Fruit fly (Drosophila melanogaster) whole organism, embryonic: ENCODE measurements around the gene CG17105.

Experiments used
- CG1024 ChIP-seq: fragments of 200-800 bp; sonication (Bioruptor generic); IDR thresholded peaks from 2 replicates; pipeline ENCODE4 v1.3.6; 2022; ENCODE audit warnings: missing biosample characterization, missing genetic modification characterization
- CG10431 ChIP-seq: fragments of 200-800 bp; sonication (Bioruptor generic); optimal IDR thresholded peaks from 3 replicates; lab custom pipeline; 2018; ENCODE audit warnings: missing biosample characterization, mild to moderate bottlenecking, missing genetic modification characterization
- CG11085 ChIP-seq: fragments of 200-800 bp; sonication (Bioruptor generic); IDR thresholded peaks from 2 replicates; pipeline ENCODE4 v1.3.6; 2022; ENCODE audit warnings: missing biosample characterization, missing genetic modification characterization
- CG11560 ChIP-seq: fragments of 200-800 bp; sonication (Bioruptor generic); IDR thresholded peaks from 3 replicates; pipeline ENCODE4 v1.3.6; 2022; ENCODE audit warnings: missing biosample characterization, missing genetic modification characterization
- CG12155 ChIP-seq: fragments of 200-800 bp; sonication (Bioruptor generic); optimal IDR thresholded peaks from 3 replicates; lab custom pipeline; 2016; ENCODE audit warnings: missing biosample characterization, missing genetic modification characterization
- CG12299 ChIP-seq: fragments of 200-800 bp; sonication (Bioruptor generic); optimal IDR thresholded peaks from 2 replicates; lab custom pipeline; 2018; ENCODE audit warnings: missing biosample characterization, mild to moderate bottlenecking, missing genetic modification characterization
- CG12942 ChIP-seq: fragments of 200-800 bp; sonication (Bioruptor generic); optimal IDR thresholded peaks from 3 replicates; lab custom pipeline; 2016; ENCODE audit warnings: missing biosample characterization, missing genetic modification characterization
- CG13624 ChIP-seq: fragments of 200-800 bp; sonication (Bioruptor generic); optimal IDR thresholded peaks from 2 replicates; lab custom pipeline; 2016; ENCODE audit warnings: missing biosample characterization, missing genetic modification characterization
- CG14050 ChIP-seq: fragments of 200-800 bp; sonication (Bioruptor generic); IDR thresholded peaks from 3 replicates; pipeline ENCODE4 v1.3.6; 2022; ENCODE audit warnings: missing biosample characterization, missing genetic modification characterization
- CG14441 ChIP-seq: fragments of 200-800 bp; sonication (Bioruptor generic); IDR thresholded peaks from 2 replicates; pipeline ENCODE4 v1.3.6; 2022; ENCODE audit warnings: missing biosample characterization, missing genetic modification characterization
- CG17385 ChIP-seq: fragments of 200-800 bp; sonication (Bioruptor generic); optimal IDR thresholded peaks from 3 replicates; lab custom pipeline; 2018; ENCODE audit warnings: missing biosample characterization, mild to moderate bottlenecking, missing genetic modification characterization
- CG1832 ChIP-seq: fragments of 200-800 bp; sonication (Bioruptor generic); optimal IDR thresholded peaks from 2 replicates; lab custom pipeline; 2017; ENCODE audit warnings: missing biosample characterization, mild to moderate bottlenecking, missing genetic modification characterization, inconsistent platforms
- CG18476 ChIP-seq: fragments of 200-800 bp; sonication (Bioruptor generic); optimal IDR thresholded peaks from 2 replicates; lab custom pipeline; 2016; ENCODE audit warnings: missing biosample characterization, mild to moderate bottlenecking, missing genetic modification characterization
- CG2712 ChIP-seq: fragments of 200-800 bp; optimal IDR thresholded peaks from 3 replicates; lab custom pipeline; 2019; ENCODE audit warnings: missing biosample characterization, mild to moderate bottlenecking, missing genetic modification characterization, moderate library complexity
- CG42726 ChIP-seq: fragments of 200-800 bp; sonication (Bioruptor generic); IDR thresholded peaks from 2 replicates; pipeline ENCODE4 v1.3.6; 2022; ENCODE audit warnings: missing biosample characterization, missing genetic modification characterization; ENCODE audit not compliant: partially characterized antibody
- CG6791 ChIP-seq: fragments of 200-800 bp; sonication (Bioruptor generic); IDR thresholded peaks from 3 replicates; pipeline ENCODE4 v1.3.6; 2022; ENCODE audit warnings: missing biosample characterization, missing genetic modification characterization; ENCODE audit not compliant: partially characterized antibody
- CG7357 ChIP-seq: fragments of 200-800 bp; sonication (Bioruptor generic); IDR thresholded peaks from 3 replicates; pipeline ENCODE4 v1.3.6; 2022; ENCODE audit warnings: missing biosample characterization, missing genetic modification characterization
- CG7556 ChIP-seq: fragments of 200-800 bp; sonication (Bioruptor generic); optimal IDR thresholded peaks from 2 replicates; lab custom pipeline; 2017; ENCODE audit warnings: missing biosample characterization, mild to moderate bottlenecking, missing genetic modification characterization
- CG9876 ChIP-seq: fragments of 200-800 bp; sonication (Bioruptor generic); optimal IDR thresholded peaks from 2 replicates; lab custom pipeline; 2016; ENCODE audit warnings: missing biosample characterization, missing genetic modification characterization
- Dbx ChIP-seq: fragments of 200-800 bp; sonication (Bioruptor generic); IDR thresholded peaks from 3 replicates; pipeline ENCODE4 v1.3.6; 2022; ENCODE audit warnings: missing biosample characterization, missing genetic modification characterization
- Fer2 ChIP-seq: fragments of 200-800 bp; sonication (Bioruptor generic); optimal IDR thresholded peaks from 2 replicates; lab custom pipeline; 2018; ENCODE audit warnings: missing biosample characterization, mild to moderate bottlenecking, missing genetic modification characterization, moderate library complexity
- Hmr ChIP-seq: fragments of 200-800 bp; sonication (Bioruptor generic); optimal IDR thresholded peaks from 3 replicates; lab custom pipeline; 2017; ENCODE audit warnings: mild to moderate bottlenecking, missing biosample characterization, missing genetic modification reagents, missing genetic modification characterization
- Kr ChIP-seq: fragments of 200-800 bp; sonication (Bioruptor generic); optimal IDR thresholded peaks from 2 replicates; lab custom pipeline; 2017; ENCODE audit warnings: missing biosample characterization, mild to moderate bottlenecking, missing genetic modification characterization
- MESR4 ChIP-seq: fragments of 200-800 bp; sonication (Bioruptor generic); optimal IDR thresholded peaks from 2 replicates; lab custom pipeline; 2018; ENCODE audit warnings: missing biosample characterization, mild to moderate bottlenecking, missing genetic modification characterization, moderate library complexity
- NfI ChIP-seq: fragments of 200-800 bp; sonication (Bioruptor generic); optimal IDR thresholded peaks from 3 replicates; lab custom pipeline; 2018; ENCODE audit warnings: missing biosample characterization, mild to moderate bottlenecking, missing genetic modification characterization, moderate library complexity
- Optix ChIP-seq: fragments of 200-800 bp; sonication (Bioruptor generic); IDR thresholded peaks from 3 replicates; pipeline ENCODE4 v1.3.6; 2022; ENCODE audit warnings: missing biosample characterization, missing genetic modification characterization
- Pdp1 ChIP-seq, 2 experiments: fragments of 200-800 bp; sonication (Bioruptor generic); optimal IDR thresholded peaks; 3 replicates each; lab custom pipeline; 2016; ENCODE audit warnings: missing biosample characterization in 2 of 2, missing genetic modification characterization in 2 of 2, mild to moderate bottlenecking in 1 of 2, moderate library complexity in 1 of 2
- Sox100B ChIP-seq: fragments of 200-800 bp; sonication (Bioruptor generic); optimal IDR thresholded peaks from 3 replicates; lab custom pipeline; 2018; ENCODE audit warnings: missing biosample characterization, mild to moderate bottlenecking, missing genetic modification characterization
- Vsx1 ChIP-seq: fragments of 200-800 bp; sonication (Bioruptor generic); optimal IDR thresholded peaks from 2 replicates; lab custom pipeline; 2017; ENCODE audit warnings: missing biosample characterization, mild to moderate bottlenecking, missing genetic modification characterization, missing genetic modification reagents
- Xbp1 ChIP-seq: fragments of 200-800 bp; sonication (Bioruptor generic); optimal IDR thresholded peaks from 3 replicates; lab custom pipeline; 2016; ENCODE audit warnings: missing biosample characterization, mild to moderate bottlenecking, missing genetic modification characterization
- cas ChIP-seq: fragments of 200-800 bp; sonication (Bioruptor generic); IDR thresholded peaks from 2 replicates; pipeline ENCODE4 v1.3.6; 2022; ENCODE audit warnings: missing biosample characterization, missing genetic modification characterization
- chif ChIP-seq, 2 experiments: fragments of 200-800 bp; sonication (Bioruptor generic); optimal IDR thresholded peaks; 3 replicates each; lab custom pipeline; 2016; ENCODE audit warnings: missing biosample characterization in 2 of 2, missing genetic modification characterization in 2 of 2
- ci ChIP-seq: fragments of 200-800 bp; sonication (Bioruptor generic); IDR thresholded peaks from 3 replicates; pipeline ENCODE4 v1.3.6; 2022; ENCODE audit warnings: missing biosample characterization, missing genetic modification characterization
- da ChIP-seq: fragments of 200-800 bp; sonication (Bioruptor generic); optimal IDR thresholded peaks from 2 replicates; lab custom pipeline; 2016; ENCODE audit warnings: missing biosample characterization, missing genetic modification characterization
- dimm ChIP-seq: fragments of 200-800 bp; sonication (Bioruptor generic); IDR thresholded peaks from 2 replicates; pipeline ENCODE4 v1.3.6; 2022; ENCODE audit warnings: missing biosample characterization, missing genetic modification characterization
- dpn ChIP-seq, 2 experiments: fragments of 200-800 bp; sonication (Bioruptor generic); optimal IDR thresholded peaks; 3 replicates each; lab custom pipeline; 2016; ENCODE audit warnings: missing biosample characterization in 2 of 2, missing genetic modification characterization in 2 of 2
- dysf ChIP-seq: fragments of 200-800 bp; sonication (Bioruptor generic); IDR thresholded peaks from 3 replicates; pipeline ENCODE4 v1.3.6; 2022; ENCODE audit warnings: missing biosample characterization, missing genetic modification characterization
- gfzf ChIP-seq: fragments of 200-800 bp; sonication (Bioruptor generic); optimal IDR thresholded peaks from 2 replicates; lab custom pipeline; 2016; ENCODE audit warnings: missing biosample characterization, mild to moderate bottlenecking, missing genetic modification characterization, moderate library complexity
- grau ChIP-seq: fragments of 200-800 bp; optimal IDR thresholded peaks from 3 replicates; lab custom pipeline; 2019; ENCODE audit warnings: missing biosample characterization, mild to moderate bottlenecking, missing genetic modification characterization, moderate library complexity
- lbe ChIP-seq: fragments of 200-800 bp; sonication (Bioruptor generic); optimal IDR thresholded peaks from 2 replicates; lab custom pipeline; 2016; ENCODE audit warnings: missing biosample characterization, mild to moderate bottlenecking, missing genetic modification characterization
- luna ChIP-seq: fragments of 200-800 bp; sonication (Bioruptor generic); optimal IDR thresholded peaks from 2 replicates; lab custom pipeline; 2016; ENCODE audit warnings: missing biosample characterization, missing genetic modification characterization
- nau ChIP-seq: fragments of 200-800 bp; sonication (Bioruptor generic); optimal IDR thresholded peaks from 3 replicates; lab custom pipeline; 2017; ENCODE audit warnings: missing biosample characterization, mild to moderate bottlenecking, missing genetic modification characterization, missing genetic modification reagents
- nerfin-1 ChIP-seq: fragments of 200-800 bp; sonication (Bioruptor generic); optimal IDR thresholded peaks from 3 replicates; lab custom pipeline; 2019; ENCODE audit warnings: missing biosample characterization, mild to moderate bottlenecking, missing genetic modification characterization, moderate library complexity
- pnt ChIP-seq: fragments of 200-800 bp; sonication (Bioruptor generic); optimal IDR thresholded peaks from 3 replicates; lab custom pipeline; 2016; ENCODE audit warnings: missing biosample characterization, missing genetic modification characterization
- pros ChIP-seq: fragments of 200-800 bp; sonication (Bioruptor generic); optimal IDR thresholded peaks from 3 replicates; lab custom pipeline; 2019; ENCODE audit warnings: missing biosample characterization, mild to moderate bottlenecking, missing genetic modification characterization, moderate library complexity
- run ChIP-seq: fragments of 200-800 bp; sonication (Bioruptor generic); optimal IDR thresholded peaks from 3 replicates; lab custom pipeline; 2018; ENCODE audit warnings: missing biosample characterization, mild to moderate bottlenecking, missing genetic modification characterization
- sima ChIP-seq: fragments of 200-800 bp; sonication (Bioruptor generic); optimal IDR thresholded peaks from 2 replicates; lab custom pipeline; 2016; ENCODE audit warnings: missing biosample characterization, missing genetic modification characterization
- tll ChIP-seq, 2 experiments: fragments of 200-800 bp in 1 of 2; fragments of >200 bp in 1 of 2; sonication (Bioruptor generic) in 1 of 2; optimal IDR thresholded peaks; 2 replicates each; lab custom pipeline; 2017 to 2019; ENCODE audit warnings: missing biosample characterization in 2 of 2, missing genetic modification characterization in 2 of 2, mild to moderate bottlenecking in 1 of 2, moderate library complexity in 1 of 2
- trem ChIP-seq: fragments of 200-800 bp; optimal IDR thresholded peaks from 3 replicates; lab custom pipeline; 2019; ENCODE audit warnings: missing biosample characterization, mild to moderate bottlenecking, missing genetic modification characterization, moderate library complexity
- unpg ChIP-seq: fragments of 200-800 bp; sonication (Bioruptor generic); optimal IDR thresholded peaks from 3 replicates; lab custom pipeline; 2018; ENCODE audit warnings: missing biosample characterization, mild to moderate bottlenecking, missing genetic modification characterization, moderate library complexity
- vvl ChIP-seq: fragments of 200-800 bp; sonication (Bioruptor generic); IDR thresholded peaks from 2 replicates; pipeline ENCODE4 v1.3.6; 2022; ENCODE audit warnings: missing biosample characterization, missing genetic modification characterization

Gene CG17105

dm6 chr2L:10697992-10698391 lies 17.2 kb downstream of the CG17105 start, which contains the start of gene CG7300 (continued):
- TF ChIP-seq pros (GFP tag; lab: Kevin White, UChicago) (no peak), CG11560 (tag; lab: Robert Waterston, UW) (no peak), da (GFP tag; lab: Kevin White, UChicago) (no peak), Vsx1 (GFP tag; lab: Kevin White, UChicago) (no peak), lbe (GFP tag; lab: Kevin White, UChicago) (no peak), nerfin-1 (no peak), CG14050 (no peak), grau (tag; lab: Kevin White, UChicago) (peak; percentile 89), CG7357 (peak; percentile 60; the same call in 1 of the 3 replicates), unpg (GFP tag; lab: Kevin White, UChicago) (peak; percentile 65), CG18476 (GFP tag; lab: Kevin White, UChicago) (no peak), CG7556 (peak; percentile 36), vvl (GFP tag; lab: Robert Waterston, UW) (peak; percentile 80), Optix (GFP tag; lab: Robert Waterston, UW) (no peak), NfI (peak; percentile 46), Sox100B (GFP tag; lab: Kevin White, UChicago) (peak; percentile 12), sima (GFP tag; lab: Kevin White, UChicago) (no peak), Pdp1 (GFP tag; optimal IDR thresholded peaks at IDR 0.05; lab: Kevin White, UChicago) (peak in 1 of 2 experiments; percentile 56), nau (no peak), ci (peak; percentile 69; the same call in 1 of the 3 replicates), Xbp1 (GFP tag; lab: Kevin White, UChicago) (peak; percentile 56), CG1832 (GFP tag; lab: Kevin White, UChicago) (no peak), CG12155 (peak; percentile 53), CG1024 (GFP tag; lab: Robert Waterston, UW) (no peak), CG12299 (tag; lab: Kevin White, UChicago) (no peak), Kr (GFP tag; lab: Kevin White, UChicago) (no peak), trem (no peak), CG6791 (GFP tag; lab: Robert Waterston, UW) (no peak), chif (GFP tag; optimal IDR thresholded peaks at IDR 0.05; lab: Kevin White, UChicago) (peak; percentile 26 to 40), luna (GFP tag; lab: Kevin White, UChicago) (no peak), dysf (peak; percentile 76), Dbx (GFP tag; lab: Robert Waterston, UW) (no peak), dimm (no peak), CG42726 (GFP tag; lab: Robert Waterston, UW) (no peak), run (tag; lab: Kevin White, UChicago) (no peak), CG12942 (GFP tag; lab: Kevin White, UChicago) (peak; percentile 12), CG17385 (GFP tag; lab: Kevin White, UChicago) (peak; percentile 49), MESR4 (GFP tag; lab: Kevin White, UChicago) (no peak), Hmr (GFP tag; lab: Kevin White, UChicago) (peak; percentile 49), CG13624 (GFP tag; lab: Kevin White, UChicago) (peak; percentile 68), CG2712 (tag; lab: Kevin White, UChicago) (peak; percentile 63), pnt (GFP tag; lab: Kevin White, UChicago) (no peak), CG10431 (GFP tag; lab: Kevin White, UChicago) (no peak), CG11085 (GFP tag; lab: Robert Waterston, UW) (no peak; the same call in 1 of the 2 replicates), Fer2 (tag; lab: Kevin White, UChicago) (no peak), CG14441 (GFP tag; lab: Robert Waterston, UW) (peak; percentile 49), tll (GFP tag; optimal IDR thresholded peaks at IDR 0.05; lab: Kevin White, UChicago) (no peak), dpn (GFP tag; optimal IDR thresholded peaks at IDR 0.05; lab: Kevin White, UChicago) (peak; percentile 45 to 52), CG9876 (GFP tag; lab: Kevin White, UChicago) (no peak), cas (GFP tag; lab: Robert Waterston, UW) (no peak), gfzf (GFP tag; lab: Kevin White, UChicago) (no peak)
